Worm (Caenorhabditis elegans) whole organism, mixed stage, embryonic: Measurements from ENCODE around the gene clec-1.

Experiments used
- M03D4.4 ChIP-seq: sonication (generic microtip); optimal IDR thresholded peaks from 2 replicates; lab custom pipeline; 2017; ENCODE audit warnings: mild to moderate bottlenecking, missing genetic modification characterization, missing compliant biosample characterization
- bed-3 ChIP-seq: fragments of 200-800 bp; sonication (Bioruptor generic); optimal IDR thresholded peaks from 3 replicates; lab custom pipeline; 2018; ENCODE audit warnings: mild to moderate bottlenecking, missing genetic modification characterization, moderate library complexity, missing compliant biosample characterization
- ceh-39 ChIP-seq: fragments of 150-350 bp; optimal IDR thresholded peaks from 2 replicates; lab custom pipeline; 2014; ENCODE audit warnings: missing biosample characterization, missing genetic modification characterization
- ceh-43 ChIP-seq: fragments of 200-800 bp; sonication (Bioruptor generic); optimal IDR thresholded peaks from 2 replicates; lab custom pipeline; 2018; ENCODE audit warnings: mild to moderate bottlenecking, missing genetic modification characterization, moderate library complexity, missing compliant biosample characterization
- ceh-83 ChIP-seq: fragments of 200-800 bp; sonication (Bioruptor generic); optimal IDR thresholded peaks from 2 replicates; lab custom pipeline; 2018; ENCODE audit warnings: mild to moderate bottlenecking, missing genetic modification characterization, missing compliant biosample characterization
- ces-1 ChIP-seq: fragments of 150-350 bp; optimal IDR thresholded peaks from 2 replicates; lab custom pipeline; 2014; ENCODE audit warnings: missing biosample characterization, missing genetic modification reagents, missing genetic modification characterization
- cnd-1 ChIP-seq: fragments of 200-800 bp; sonication (Bioruptor generic); optimal IDR thresholded peaks from 2 replicates; lab custom pipeline; 2018; ENCODE audit warnings: mild to moderate bottlenecking, missing genetic modification characterization, missing compliant biosample characterization
- drap-1 ChIP-seq: fragments of 200-800 bp; sonication (Bioruptor generic); optimal IDR thresholded peaks from 3 replicates; lab custom pipeline; 2018; ENCODE audit warnings: mild to moderate bottlenecking, missing genetic modification characterization, missing compliant biosample characterization
- elt-1 ChIP-seq: sonication (generic microtip); optimal IDR thresholded peaks from 2 replicates; lab custom pipeline; 2017; ENCODE audit warnings: missing genetic modification characterization, mild to moderate bottlenecking, missing compliant biosample characterization, antibody characterized with exemption, moderate library complexity, borderline replicate concordance; ENCODE audit not compliant: insufficient read depth
- elt-3 ChIP-seq: fragments of 150-350 bp; optimal IDR thresholded peaks from 2 replicates; lab custom pipeline; 2014; ENCODE audit warnings: missing biosample characterization, missing genetic modification characterization
- flh-1 ChIP-seq: fragments of 200-800 bp; sonication (Bioruptor generic); optimal IDR thresholded peaks from 2 replicates; lab custom pipeline; 2018; ENCODE audit warnings: mild to moderate bottlenecking, missing genetic modification characterization, moderate library complexity, missing compliant biosample characterization
- ham-2 ChIP-seq: fragments of 200-800 bp; sonication (Bioruptor generic); optimal IDR thresholded peaks from 2 replicates; lab custom pipeline; 2018; ENCODE audit warnings: mild to moderate bottlenecking, missing genetic modification characterization, missing compliant biosample characterization
- hlh-1 ChIP-seq: fragments of 150-350 bp; optimal IDR thresholded peaks from 2 replicates; lab custom pipeline; 2014; ENCODE audit warnings: missing biosample characterization, missing genetic modification reagents, missing genetic modification characterization
- lin-32 ChIP-seq: fragments of 200-800 bp; sonication (Bioruptor generic); optimal IDR thresholded peaks from 2 replicates; lab custom pipeline; 2018; ENCODE audit warnings: mild to moderate bottlenecking, missing genetic modification characterization, missing compliant biosample characterization
- lsy-2 ChIP-seq: fragments of 150-350 bp; optimal IDR thresholded peaks from 2 replicates; lab custom pipeline; 2014; ENCODE audit warnings: missing biosample characterization, missing genetic modification characterization
- mab-5 ChIP-seq: fragments of 150-350 bp; optimal IDR thresholded peaks from 2 replicates; lab custom pipeline; 2014; ENCODE audit warnings: missing biosample characterization, missing genetic modification characterization
- mep-1 ChIP-seq: fragments of 150-350 bp; optimal IDR thresholded peaks from 2 replicates; lab custom pipeline; 2017; ENCODE audit warnings: missing biosample characterization, missing genetic modification reagents, missing genetic modification characterization, inconsistent platforms
- mls-2 ChIP-seq: sonication (generic microtip); optimal IDR thresholded peaks from 2 replicates; lab custom pipeline; 2016; ENCODE audit warnings: mild to moderate bottlenecking, missing genetic modification characterization, moderate library complexity, missing compliant biosample characterization
- nhr-2 ChIP-seq: fragments of 150-350 bp; optimal IDR thresholded peaks from 2 replicates; lab custom pipeline; 2014; ENCODE audit warnings: missing biosample characterization, missing genetic modification characterization
- nhr-237 ChIP-seq: fragments of 150-350 bp; optimal IDR thresholded peaks from 2 replicates; lab custom pipeline; 2014; ENCODE audit warnings: missing biosample characterization, missing genetic modification characterization
- nhr-28 ChIP-seq: fragments of 150-350 bp; optimal IDR thresholded peaks from 2 replicates; lab custom pipeline; 2014; ENCODE audit warnings: missing biosample characterization, missing genetic modification characterization
- nhr-76 ChIP-seq: sonication (generic microtip); optimal IDR thresholded peaks from 2 replicates; lab custom pipeline; 2017; ENCODE audit warnings: missing biosample characterization, missing genetic modification characterization
- pha-4 ChIP-seq: fragments of 150-350 bp; optimal IDR thresholded peaks from 2 replicates; lab custom pipeline; 2018; ENCODE audit warnings: missing biosample characterization, missing genetic modification reagents, missing genetic modification characterization
- sem-2 ChIP-seq: fragments of 200-800 bp; sonication (Bioruptor generic); optimal IDR thresholded peaks from 2 replicates; lab custom pipeline; 2018; ENCODE audit warnings: mild to moderate bottlenecking, missing genetic modification characterization, missing compliant biosample characterization
- sptf-1 ChIP-seq: sonication (generic microtip); optimal IDR thresholded peaks from 2 replicates; lab custom pipeline; 2017; ENCODE audit warnings: mild to moderate bottlenecking, missing genetic modification characterization, moderate library complexity, missing compliant biosample characterization
- tbx-8 ChIP-seq: fragments of 200-800 bp; sonication (Bioruptor generic); optimal IDR thresholded peaks from 2 replicates; lab custom pipeline; 2018; ENCODE audit warnings: mild to moderate bottlenecking, missing genetic modification characterization, moderate library complexity, missing compliant biosample characterization
- unc-120 ChIP-seq: sonication (generic microtip); optimal IDR thresholded peaks from 2 replicates; lab custom pipeline; 2017; ENCODE audit warnings: missing genetic modification characterization, missing compliant biosample characterization; ENCODE audit not compliant: poor library complexity, severe bottlenecking
- unc-39 ChIP-seq: fragments of 150-350 bp; optimal IDR thresholded peaks from 2 replicates; lab custom pipeline; 2014; ENCODE audit warnings: missing biosample characterization, missing genetic modification characterization
- unc-62 ChIP-seq: fragments of 150-350 bp; optimal IDR thresholded peaks from 2 replicates; lab custom pipeline; 2014; ENCODE audit warnings: missing biosample characterization, missing genetic modification reagents, missing genetic modification characterization
- ztf-11 ChIP-seq: fragments of 150-350 bp; optimal IDR thresholded peaks from 2 replicates; lab custom pipeline; 2014; ENCODE audit warnings: missing biosample characterization, missing genetic modification characterization

The clec-1 gene

DNA sequence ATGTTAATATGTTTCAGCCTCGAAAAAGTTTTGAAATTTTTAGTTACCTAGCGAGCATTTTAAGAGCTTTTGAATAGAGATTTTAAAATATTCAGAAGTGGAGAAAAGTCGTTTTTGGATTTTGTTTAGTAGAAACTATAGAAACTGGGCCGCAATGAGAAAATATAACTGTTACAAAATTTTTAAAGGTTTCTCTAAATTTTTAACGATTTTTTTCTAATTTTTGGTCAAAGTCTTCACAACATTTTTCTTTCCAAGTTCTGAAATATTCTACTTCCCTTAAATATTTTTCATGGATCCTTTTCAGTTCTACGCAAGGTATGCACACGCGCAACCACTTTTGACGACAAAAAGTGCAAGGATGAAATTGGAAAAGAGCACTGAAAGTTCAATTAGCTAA is 5.6 kb downstream of the clec-1 start, which contains the start of gene peli-1:
TSS of gene peli-1 (plus strand) at position 301 of the 400 bp plus-strand sequence.
- TF ChIP-seq ceh-39 (tag; lab: Kevin White, UChicago) (no peak), nhr-2 (tag; lab: Kevin White, UChicago) (no peak)

DNA sequence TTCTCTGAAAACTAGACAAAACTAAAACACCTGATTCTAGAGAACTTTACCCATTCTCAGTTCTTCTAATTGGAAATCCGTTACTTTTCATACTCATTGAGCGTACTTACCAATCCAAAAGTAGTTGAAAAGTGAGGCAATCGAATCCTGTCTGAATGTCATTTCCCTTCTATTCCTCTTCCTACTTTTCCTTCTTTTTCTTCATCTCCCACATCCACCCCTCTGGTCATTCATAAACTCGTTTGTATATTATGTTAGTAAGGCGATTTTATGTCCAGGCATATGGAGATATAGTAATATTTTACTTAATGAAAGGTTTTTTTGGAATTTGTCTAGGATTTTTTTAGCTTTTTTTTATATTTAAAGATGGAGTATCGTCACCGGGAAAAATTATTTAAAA is 8.4 kb downstream of the clec-1 start:
- TF ChIP-seq flh-1 (GFP tag; lab: Kevin White, UChicago) = no peak
- TF ChIP-seq ces-1 (GFP tag; lab: Kevin White, UChicago) = peak; percentile 78

DNA sequence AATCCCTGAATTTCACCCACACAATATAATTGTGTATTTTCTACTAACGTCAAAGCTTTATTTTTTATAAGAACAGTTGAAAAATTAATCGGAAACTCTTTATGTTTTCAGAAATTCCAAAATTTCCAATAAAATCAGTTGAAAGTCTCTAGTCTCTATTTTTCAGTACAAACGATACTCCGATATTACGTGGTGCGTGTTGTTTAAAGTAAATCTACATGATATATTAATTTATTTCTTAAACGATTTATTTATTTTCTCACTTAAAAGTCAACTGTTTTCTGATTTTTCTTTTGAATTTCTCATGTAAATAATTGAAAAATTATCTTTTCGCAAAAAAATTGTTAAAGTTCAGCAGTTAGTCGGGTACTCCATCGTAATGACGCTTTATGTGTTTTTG is 12.2 kb downstream of the clec-1 start:
- TF ChIP-seq ztf-11 = no peak
- no peak for TF ChIP-seq sem-2 (GFP tag; lab: Kevin White, UChicago)
- no peak for TF ChIP-seq elt-1 (tag; lab: Kevin White, UChicago)
- no peak for TF ChIP-seq tbx-8
- TF ChIP-seq nhr-28 = no peak
- TF ChIP-seq nhr-76 (tag; lab: Kevin White, UChicago) = no peak
- no peak for TF ChIP-seq ces-1 (GFP tag; lab: Kevin White, UChicago)
- TF ChIP-seq pha-4 = no peak
- no peak for TF ChIP-seq hlh-1 (tag; lab: Kevin White, UChicago)
- no peak for TF ChIP-seq drap-1 (GFP tag; lab: Kevin White, UChicago)
- no peak for TF ChIP-seq ceh-39 (tag; lab: Kevin White, UChicago)
- no peak for TF ChIP-seq mab-5
- TF ChIP-seq unc-39 (tag; lab: Kevin White, UChicago) = no peak
- TF ChIP-seq, all 35 proteins: peak for 0

DNA sequence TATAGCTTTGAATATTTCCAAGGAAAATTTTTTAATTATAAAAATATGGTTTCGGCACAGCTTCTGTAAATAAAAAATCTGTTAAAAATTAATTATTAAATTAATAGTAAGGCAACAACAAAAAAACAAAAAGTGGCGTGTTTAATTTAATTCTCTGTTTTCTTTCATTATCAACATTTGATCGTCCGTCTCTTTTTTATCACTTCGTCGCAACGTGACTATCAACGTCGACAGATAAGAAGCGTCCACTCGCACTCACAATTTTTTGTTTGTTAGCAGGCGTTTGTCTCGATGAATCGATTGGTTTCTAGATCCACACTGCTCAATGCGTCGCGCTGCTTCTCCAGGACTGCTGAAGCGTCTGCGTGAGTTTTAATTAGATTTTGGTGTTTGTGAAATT is 12.7 kb downstream of the clec-1 start, which contains the start of gene gcst-1:
TSS of gene gcst-1 (plus strand) at position 277 of the 400 bp plus-strand sequence.
- TF ChIP-seq ham-2 (GFP tag; lab: Kevin White, UChicago) (no peak), mep-1 (tag; lab: Kevin White, UChicago) (no peak), ceh-43 (GFP tag; lab: Kevin White, UChicago) (no peak), ceh-39 (tag; lab: Kevin White, UChicago) (no peak), lin-32 (GFP tag; lab: Kevin White, UChicago) (no peak), lsy-2 (no peak), sem-2 (GFP tag; lab: Kevin White, UChicago) (no peak), drap-1 (GFP tag; lab: Kevin White, UChicago) (no peak), mab-5 (no peak), elt-3 (tag; lab: Kevin White, UChicago) (no peak), ztf-11 (no peak), M03D4.4 (tag; lab: Kevin White, UChicago) (no peak)
- TF ChIP-seq, all 35 proteins: peak for 0

DNA sequence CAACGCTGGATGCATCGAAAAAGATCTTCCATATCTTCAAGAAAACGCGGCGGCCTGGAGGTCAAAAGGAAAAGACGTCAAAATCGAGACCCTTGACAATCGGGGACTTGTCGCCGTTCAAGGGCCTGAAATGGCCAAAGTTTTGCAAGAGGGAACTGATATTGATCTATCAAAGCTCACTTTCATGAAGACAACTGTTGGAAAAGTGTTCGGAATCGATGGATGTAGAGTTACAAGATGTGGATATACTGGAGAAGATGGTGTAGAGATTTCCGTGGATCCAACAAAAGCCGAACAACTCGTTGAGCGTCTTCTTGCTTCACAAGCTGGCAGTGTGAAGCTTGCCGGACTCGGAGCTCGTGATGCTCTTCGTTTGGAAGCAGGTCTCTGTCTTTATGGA is 13.6 kb downstream of the clec-1 start:
- no peak for TF ChIP-seq ceh-83
- TF ChIP-seq ztf-11 = no peak
- no peak for TF ChIP-seq pha-4
- TF ChIP-seq unc-62 (GFP tag; lab: Kevin White, UChicago) = no peak
- no peak for TF ChIP-seq nhr-76 (tag; lab: Kevin White, UChicago)
- TF ChIP-seq sem-2 (GFP tag; lab: Kevin White, UChicago) = no peak
- no peak for TF ChIP-seq unc-120 (tag; lab: Kevin White, UChicago)
- no peak for TF ChIP-seq tbx-8
- no peak for TF ChIP-seq mls-2 (tag; lab: Kevin White, UChicago)

DNA sequence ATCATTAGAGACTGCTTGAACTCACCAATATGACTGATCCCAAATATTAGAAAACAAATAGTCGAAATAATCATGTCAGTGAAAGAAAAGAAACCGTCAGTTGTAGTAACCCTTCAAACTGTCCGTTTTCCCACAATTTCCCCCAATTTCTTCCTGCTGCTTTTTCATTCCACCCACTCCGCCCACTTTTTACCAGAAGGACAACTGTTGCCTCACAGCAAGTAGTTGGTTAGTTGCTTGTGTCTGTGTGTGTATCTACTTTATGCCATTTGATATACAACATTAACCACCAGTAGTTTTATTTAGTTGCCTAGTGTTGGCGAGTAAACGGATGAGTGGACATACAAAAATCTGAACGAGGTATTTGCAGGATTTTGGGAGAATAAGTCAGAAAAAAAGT is 16.6 kb downstream of the clec-1 start, which contains the start of gene K09H11.9:
TSS of gene K09H11.9 (minus strand) at position 101 of the 400 bp plus-strand sequence.
- TF ChIP-seq sptf-1 = no peak
- TF ChIP-seq mab-5 = no peak
- no peak for TF ChIP-seq M03D4.4 (tag; lab: Kevin White, UChicago)
- no peak for TF ChIP-seq ham-2 (GFP tag; lab: Kevin White, UChicago)
- TF ChIP-seq drap-1 (GFP tag; lab: Kevin White, UChicago) = no peak
- no peak for TF ChIP-seq cnd-1 (tag; lab: Kevin White, UChicago)
- no peak for TF ChIP-seq mls-2 (tag; lab: Kevin White, UChicago)
- TF ChIP-seq unc-62 (GFP tag; lab: Kevin White, UChicago) = no peak
- TF ChIP-seq hlh-1 (tag; lab: Kevin White, UChicago) = no peak
- no peak for TF ChIP-seq bed-3
- TF ChIP-seq elt-3 (tag; lab: Kevin White, UChicago) = no peak
- TF ChIP-seq tbx-8 = no peak
- no peak for TF ChIP-seq ces-1 (GFP tag; lab: Kevin White, UChicago)
- TF ChIP-seq nhr-2 (tag; lab: Kevin White, UChicago) = no peak
- no peak for TF ChIP-seq pha-4
- no peak for TF ChIP-seq ceh-43 (GFP tag; lab: Kevin White, UChicago)
- TF ChIP-seq nhr-237 (tag; lab: Kevin White, UChicago) = no peak
